Worm (Caenorhabditis elegans): ENCODE data around the gene F20D6.12.

DNA sequence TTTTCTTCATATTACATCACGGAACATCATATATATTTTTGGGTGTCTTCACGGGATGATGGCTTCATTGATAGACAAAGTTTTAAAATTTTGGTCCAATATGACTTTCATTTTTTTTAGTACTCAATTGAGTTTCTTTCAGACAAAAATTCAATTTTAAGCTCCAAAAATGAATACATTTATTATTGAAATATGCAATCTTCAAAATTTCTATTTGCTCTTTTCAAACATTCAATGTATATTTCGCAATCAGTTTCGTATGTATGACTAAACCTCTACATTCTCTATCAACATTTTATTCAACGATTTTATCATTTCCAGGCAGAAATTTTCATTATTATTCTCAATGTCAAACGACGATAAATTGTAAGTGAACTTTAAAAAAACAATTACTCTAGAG lies 6.5 kb downstream of the F20D6.12 start, which contains the start of gene srp-8:
- TF ChIP-seq jun-1 (tag; optimal IDR thresholded peaks at IDR 0.05), result no peak
- TF ChIP-seq rbr-2 (tag; optimal IDR thresholded peaks at IDR 0.05), result no peak
- TF ChIP-seq lin-13 (GFP tag; optimal IDR thresholded peaks at IDR 0.05), result no peak
- TF ChIP-seq nhr-77 (tag; optimal IDR thresholded peaks at IDR 0.05), result no peak
- TF ChIP-seq nhr-42 (GFP tag; IDR thresholded peaks at IDR 0.05), result no peak
- no peak for TF ChIP-seq unc-39 (tag; optimal IDR thresholded peaks at IDR 0.05)
- TF ChIP-seq php-3 (GFP tag; IDR thresholded peaks at IDR 0.05), result no peak
- TF ChIP-seq hlh-30 (tag; optimal IDR thresholded peaks at IDR 0.05; ENCODE audit: insufficient read depth), result no peak
- no peak for TF ChIP-seq snpc-4 (tag; optimal IDR thresholded peaks at IDR 0.05)
- no peak for TF ChIP-seq lin-39 (tag; optimal IDR thresholded peaks at IDR 0.05)

Measured in whole organism, L4 larva.